Fruit fly (Drosophila melanogaster) S2 (cell line): ENCODE data around the gene CG14546.

Experiments used
- CG8478 ChIP-seq: fragments of >200 bp; optimal IDR thresholded peaks from 2 replicates; lab custom pipeline; 2018
- CTCF ChIP-seq, 2 experiments: fragments of >200 bp; optimal IDR thresholded peaks; 2 replicates each; lab custom pipeline; 2018

DNA sequence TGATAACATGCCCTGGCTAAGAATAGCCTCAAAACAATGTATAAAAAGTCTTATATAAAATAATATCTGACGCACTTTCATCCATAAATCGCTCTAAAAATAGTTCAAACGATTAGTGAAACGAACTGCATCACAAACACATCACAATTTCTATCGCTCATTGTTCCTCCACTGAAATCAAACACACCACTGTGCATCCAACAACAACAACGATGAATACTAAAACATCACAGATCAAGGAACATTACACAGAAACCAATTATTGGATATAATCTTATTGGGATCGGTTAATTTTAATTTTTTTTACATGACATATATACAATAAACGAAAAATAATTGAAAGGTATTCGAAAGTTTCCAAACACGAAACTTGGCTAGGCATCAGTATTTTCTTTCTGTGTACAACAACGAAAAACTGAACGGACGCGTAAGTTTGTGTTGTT is 43.1 kb downstream of the CG14546 start:
- TF ChIP-seq CG8478 (lab: Kevin White, UChicago) = no peak
- TF ChIP-seq CTCF (optimal IDR thresholded peaks at IDR 0.05; lab: Kevin White, UChicago) = no peak
